Worm (Caenorhabditis elegans) whole organism, L4 larva: ENCODE data around the gene degt-1.

Experiments used
- Y48G9A.11 ChIP-seq: fragments of 200-800 bp; sonication (Bioruptor generic); IDR thresholded peaks from 2 replicates; pipeline ENCODE4 v1.3.6; 2022; ENCODE audit warnings: missing genetic modification reagents, missing genetic modification characterization, missing compliant biosample characterization
- aly-2 ChIP-seq: sonication (generic microtip); optimal IDR thresholded peaks from 2 replicates; lab custom pipeline; 2018; ENCODE audit warnings: missing biosample characterization, missing genetic modification characterization
- ceh-82 ChIP-seq: sonication (generic microtip); optimal IDR thresholded peaks from 2 replicates; lab custom pipeline; 2017; ENCODE audit warnings: missing biosample characterization, missing genetic modification characterization
- lsy-2 ChIP-seq, 2 experiments: fragments of 150-350 bp in 1 of 2; sonication (generic microtip) in 1 of 2; optimal IDR thresholded peaks; 2 replicates each; lab custom pipeline; 2014 to 2017; ENCODE audit warnings: missing biosample characterization in 2 of 2, missing genetic modification characterization in 2 of 2
- unc-130 ChIP-seq: sonication (generic microtip); optimal IDR thresholded peaks from 2 replicates; lab custom pipeline; 2016; ENCODE audit warnings: missing genetic modification reagents, missing genetic modification characterization, missing compliant biosample characterization
- ztf-11 ChIP-seq: fragments of 150-350 bp; optimal IDR thresholded peaks from 2 replicates; lab custom pipeline; 2014; ENCODE audit warnings: missing biosample characterization, missing genetic modification characterization

DNA sequence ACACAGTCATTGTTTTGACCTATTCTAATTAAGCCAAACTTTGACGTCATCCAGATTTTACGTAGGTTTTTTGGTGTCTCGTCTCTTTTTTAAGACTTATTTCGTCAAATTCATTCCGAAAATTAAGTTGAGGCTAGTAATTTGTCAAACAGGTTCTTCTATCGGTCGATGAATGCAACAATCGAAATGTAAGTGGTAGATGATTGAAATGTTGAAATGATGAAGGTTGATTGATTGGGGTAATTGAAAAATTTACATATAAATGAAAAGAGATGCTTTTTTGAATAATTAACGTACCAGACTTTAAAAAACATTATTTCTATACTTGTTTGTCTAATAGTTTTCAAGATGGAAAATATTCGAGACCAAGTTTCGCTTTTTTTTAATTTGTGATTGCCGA is 16.2 kb downstream of the degt-1 start:
- TF ChIP-seq Y48G9A.11 (GFP tag; lab: Robert Waterston, UW) (no peak), lsy-2 (tag; optimal IDR thresholded peaks at IDR 0.05; lab: Kevin White, UChicago) (no peak), unc-130 (GFP tag; lab: Kevin White, UChicago) (no peak), ztf-11 (tag; lab: Kevin White, UChicago) (no peak), ceh-82 (tag; lab: Kevin White, UChicago) (no peak), aly-2 (tag; lab: Kevin White, UChicago) (no peak)
